Fruit fly (Drosophila melanogaster) whole organism, embryonic: Measurements from ENCODE around the gene Grasp65.

Source experiments
- BEAF-32 ChIP-seq: fragments of 200-800 bp; sonication (Bioruptor generic); optimal IDR thresholded peaks from 3 replicates; lab custom pipeline; 2017; ENCODE audit warnings: missing biosample characterization, missing genetic modification characterization, mild to moderate bottlenecking, moderate library complexity, missing genetic modification reagents
- CG10366 ChIP-seq: fragments of 200-800 bp; sonication (Bioruptor generic); IDR thresholded peaks from 2 replicates; pipeline ENCODE4 v1.3.6; 2022; ENCODE audit warnings: missing biosample characterization, missing genetic modification characterization
- CG11504 ChIP-seq: fragments of 200-800 bp; sonication (Bioruptor generic); optimal IDR thresholded peaks from 3 replicates; lab custom pipeline; 2019; ENCODE audit warnings: missing biosample characterization, mild to moderate bottlenecking, missing genetic modification characterization, moderate library complexity
- CG12219 ChIP-seq: fragments of 200-800 bp; sonication (Bioruptor generic); optimal IDR thresholded peaks from 3 replicates; lab custom pipeline; 2018; ENCODE audit warnings: missing biosample characterization, mild to moderate bottlenecking, missing genetic modification characterization
- CG12391 ChIP-seq: fragments of 200-800 bp; sonication (Bioruptor generic); optimal IDR thresholded peaks from 3 replicates; lab custom pipeline; 2018; ENCODE audit warnings: missing biosample characterization, mild to moderate bottlenecking, missing genetic modification characterization, moderate library complexity
- CG13775 ChIP-seq: fragments of 200-800 bp; sonication (Bioruptor generic); optimal IDR thresholded peaks from 3 replicates; lab custom pipeline; 2017; ENCODE audit warnings: missing biosample characterization, mild to moderate bottlenecking, missing genetic modification characterization
- CG14667 ChIP-seq: fragments of 200-800 bp; sonication (Bioruptor generic); IDR thresholded peaks from 2 replicates; pipeline ENCODE4 v1.3.6; 2022; ENCODE audit warnings: missing biosample characterization, missing genetic modification characterization
- CG15269 ChIP-seq: fragments of 200-800 bp; sonication (Bioruptor generic); optimal IDR thresholded peaks from 2 replicates; lab custom pipeline; 2018; ENCODE audit warnings: missing biosample characterization, mild to moderate bottlenecking, missing genetic modification characterization, moderate library complexity
- CG1603 ChIP-seq: fragments of 200-800 bp; sonication (Bioruptor generic); optimal IDR thresholded peaks from 2 replicates; lab custom pipeline; 2019; ENCODE audit warnings: missing biosample characterization, mild to moderate bottlenecking, missing genetic modification characterization, moderate library complexity
- CG1647 ChIP-seq: fragments of 200-800 bp; sonication (Bioruptor generic); optimal IDR thresholded peaks from 3 replicates; lab custom pipeline; 2016; ENCODE audit warnings: missing biosample characterization, missing genetic modification characterization
- CG17359 ChIP-seq: fragments of 200-800 bp; sonication (Bioruptor generic); optimal IDR thresholded peaks from 3 replicates; lab custom pipeline; 2018; ENCODE audit warnings: missing biosample characterization, mild to moderate bottlenecking, missing genetic modification characterization, moderate library complexity
- CG3163 ChIP-seq: fragments of 200-800 bp; sonication (Bioruptor generic); optimal IDR thresholded peaks from 3 replicates; lab custom pipeline; 2016; ENCODE audit warnings: missing biosample characterization, missing genetic modification characterization
- CG3726 ChIP-seq: fragments of 200-800 bp; sonication (Bioruptor generic); IDR thresholded peaks from 3 replicates; pipeline ENCODE4, ENCODE4 v1.3.6; 2022; ENCODE audit warnings: missing biosample characterization, missing genetic modification characterization
- CG4820 ChIP-seq: fragments of 200-800 bp; sonication (Bioruptor generic); optimal IDR thresholded peaks from 3 replicates; lab custom pipeline; 2016; ENCODE audit warnings: missing biosample characterization, missing genetic modification characterization
- CG6791 ChIP-seq: fragments of 200-800 bp; sonication (Bioruptor generic); IDR thresholded peaks from 3 replicates; pipeline ENCODE4 v1.3.6; 2022; ENCODE audit warnings: missing biosample characterization, missing genetic modification characterization; ENCODE audit not compliant: partially characterized antibody
- CG6813 ChIP-seq: fragments of 200-800 bp; sonication (Bioruptor generic); optimal IDR thresholded peaks from 2 replicates; lab custom pipeline; 2017; ENCODE audit warnings: missing biosample characterization, missing genetic modification characterization, mild to moderate bottlenecking, moderate library complexity, missing genetic modification reagents
- CG6854 ChIP-seq: fragments of 200-800 bp; sonication (Bioruptor generic); optimal IDR thresholded peaks from 3 replicates; lab custom pipeline; 2017; ENCODE audit warnings: missing biosample characterization, mild to moderate bottlenecking, missing genetic modification characterization
- CG7556 ChIP-seq: fragments of 200-800 bp; sonication (Bioruptor generic); optimal IDR thresholded peaks from 2 replicates; lab custom pipeline; 2017; ENCODE audit warnings: missing biosample characterization, mild to moderate bottlenecking, missing genetic modification characterization
- CG7786 ChIP-seq: fragments of 200-800 bp; sonication (Bioruptor generic); optimal IDR thresholded peaks from 2 replicates; lab custom pipeline; 2016; ENCODE audit warnings: missing biosample characterization, missing genetic modification characterization
- CG7839 ChIP-seq: fragments of 200-800 bp; sonication (Bioruptor generic); optimal IDR thresholded peaks from 3 replicates; lab custom pipeline; 2018; ENCODE audit warnings: missing biosample characterization, mild to moderate bottlenecking, missing genetic modification characterization, moderate library complexity
- CG8089 ChIP-seq: fragments of 200-800 bp; sonication (Bioruptor generic); optimal IDR thresholded peaks from 3 replicates; lab custom pipeline; 2016; ENCODE audit warnings: missing biosample characterization, missing genetic modification characterization
- Dbx ChIP-seq: fragments of 200-800 bp; sonication (Bioruptor generic); IDR thresholded peaks from 3 replicates; pipeline ENCODE4 v1.3.6; 2022; ENCODE audit warnings: missing biosample characterization, missing genetic modification characterization
- E2f1 ChIP-seq: fragments of 200-800 bp; sonication (Bioruptor generic); IDR thresholded peaks from 2 replicates; pipeline ENCODE4 v1.3.6; 2022; ENCODE audit warnings: missing biosample characterization, missing genetic modification characterization
- Hand ChIP-seq: fragments of 200-800 bp; sonication (Bioruptor generic); optimal IDR thresholded peaks from 2 replicates; lab custom pipeline; 2017; ENCODE audit warnings: mild to moderate bottlenecking, missing biosample characterization, missing genetic modification reagents, missing genetic modification characterization
- Hey ChIP-seq: fragments of 200-800 bp; sonication (Bioruptor generic); optimal IDR thresholded peaks from 3 replicates; lab custom pipeline; 2018; ENCODE audit warnings: missing biosample characterization, mild to moderate bottlenecking, missing genetic modification characterization
- Hmr ChIP-seq: fragments of 200-800 bp; sonication (Bioruptor generic); optimal IDR thresholded peaks from 3 replicates; lab custom pipeline; 2017; ENCODE audit warnings: mild to moderate bottlenecking, missing biosample characterization, missing genetic modification reagents, missing genetic modification characterization
- Lpt ChIP-seq: fragments of >200 bp; optimal IDR thresholded peaks from 2 replicates; lab custom pipeline; 2018; ENCODE audit warnings: missing biosample characterization, missing genetic modification characterization
- MTF-1 ChIP-seq: fragments of 200-800 bp; sonication (Bioruptor generic); optimal IDR thresholded peaks from 2 replicates; lab custom pipeline; 2018; ENCODE audit warnings: missing biosample characterization, mild to moderate bottlenecking, missing genetic modification characterization, borderline replicate concordance
- Meics ChIP-seq: fragments of 200-800 bp; sonication (Bioruptor generic); optimal IDR thresholded peaks from 2 replicates; lab custom pipeline; 2017; ENCODE audit warnings: missing biosample characterization, mild to moderate bottlenecking, missing genetic modification characterization
- Mrtf ChIP-seq: fragments of 200-800 bp; sonication (Bioruptor generic); IDR thresholded peaks from 3 replicates; pipeline ENCODE4 v1.3.6; 2022; ENCODE audit warnings: missing biosample characterization, missing genetic modification characterization
- Oaz ChIP-seq: fragments of 200-800 bp; sonication (Bioruptor generic); IDR thresholded peaks from 2 replicates; pipeline ENCODE4 v1.3.6; 2022; ENCODE audit warnings: missing biosample characterization, missing genetic modification characterization
- PHDP ChIP-seq: fragments of 200-800 bp; sonication (Bioruptor generic); optimal IDR thresholded peaks from 3 replicates; lab custom pipeline; 2018; ENCODE audit warnings: missing biosample characterization, mild to moderate bottlenecking, missing genetic modification characterization, moderate library complexity
- Ravus ChIP-seq: fragments of 200-800 bp; sonication (Bioruptor generic); IDR thresholded peaks from 2 replicates; pipeline ENCODE4 v1.3.6; 2022; ENCODE audit warnings: missing biosample characterization, missing genetic modification characterization
- Tbp ChIP-seq: fragments of >200 bp; optimal IDR thresholded peaks from 2 replicates; lab custom pipeline; 2018; ENCODE audit warnings: missing biosample characterization, missing genetic modification characterization
- ash1 ChIP-seq: fragments of 200-800 bp; sonication (Bioruptor generic); optimal IDR thresholded peaks from 2 replicates; lab custom pipeline; 2018; ENCODE audit warnings: missing biosample characterization, mild to moderate bottlenecking, missing genetic modification characterization
- az2 ChIP-seq: fragments of 200-800 bp; sonication (Bioruptor generic); optimal IDR thresholded peaks from 3 replicates; lab custom pipeline; 2016; ENCODE audit warnings: missing biosample characterization, missing genetic modification characterization
- bsh ChIP-seq, 2 experiments: fragments of 200-800 bp; sonication (Bioruptor generic); optimal IDR thresholded peaks; 2 replicates each; lab custom pipeline; 2017 to 2018; ENCODE audit warnings: mild to moderate bottlenecking in 2 of 2, missing biosample characterization in 2 of 2, missing genetic modification characterization in 2 of 2, moderate library complexity in 1 of 2
- crol ChIP-seq: fragments of 200-800 bp; sonication (Bioruptor generic); IDR thresholded peaks from 2 replicates; pipeline ENCODE4 v1.3.6; 2022; ENCODE audit warnings: missing biosample characterization, missing genetic modification characterization
- danr ChIP-seq: fragments of 200-800 bp; sonication (Bioruptor generic); IDR thresholded peaks from 2 replicates; pipeline ENCODE4 v1.3.6; 2022; ENCODE audit warnings: missing biosample characterization, missing genetic modification characterization
- hb ChIP-seq: fragments of 200-800 bp; sonication (Bioruptor generic); IDR thresholded peaks from 3 replicates; pipeline ENCODE4 v1.3.6; 2022; ENCODE audit warnings: missing biosample characterization, missing genetic modification characterization; ENCODE audit not compliant: partially characterized antibody
- ind ChIP-seq: fragments of 200-800 bp; sonication (Bioruptor generic); optimal IDR thresholded peaks from 3 replicates; lab custom pipeline; 2016; ENCODE audit warnings: missing biosample characterization, missing genetic modification characterization
- lab ChIP-seq: fragments of 200-800 bp; sonication (Bioruptor generic); optimal IDR thresholded peaks from 3 replicates; lab custom pipeline; 2017; ENCODE audit warnings: missing biosample characterization, missing genetic modification characterization, mild to moderate bottlenecking, moderate library complexity, missing genetic modification reagents
- lilli ChIP-seq: fragments of 200-800 bp; sonication (Bioruptor generic); optimal IDR thresholded peaks from 3 replicates; lab custom pipeline; 2016; ENCODE audit warnings: missing biosample characterization, missing genetic modification characterization
- org-1 ChIP-seq: fragments of 200-800 bp; sonication (Bioruptor generic); optimal IDR thresholded peaks from 2 replicates; lab custom pipeline; 2017; ENCODE audit warnings: missing biosample characterization, missing genetic modification characterization
- sens ChIP-seq: fragments of 200-800 bp; sonication (Bioruptor generic); peaks from one replicate; lab custom pipeline; 2016; ENCODE audit warnings: missing biosample characterization, missing genetic modification characterization
- slbo ChIP-seq: fragments of 200-800 bp; sonication (Bioruptor generic); IDR thresholded peaks from 2 replicates; pipeline ENCODE4 v1.3.6; 2022; ENCODE audit warnings: missing biosample characterization, missing genetic modification characterization
- so ChIP-seq: fragments of 200-800 bp; sonication (Bioruptor generic); IDR thresholded peaks from 3 replicates; pipeline ENCODE4 v1.3.6; 2022; ENCODE audit warnings: missing biosample characterization, missing genetic modification characterization
- sr ChIP-seq: fragments of 200-800 bp; sonication (Bioruptor generic); IDR thresholded peaks from 3 replicates; pipeline ENCODE4 v1.3.6; 2022; ENCODE audit warnings: missing biosample characterization, missing genetic modification characterization
- sug ChIP-seq: fragments of 200-800 bp; optimal IDR thresholded peaks from 2 replicates; lab custom pipeline; 2019; ENCODE audit warnings: missing biosample characterization, mild to moderate bottlenecking, missing genetic modification characterization, moderate library complexity
- vvl ChIP-seq: fragments of 200-800 bp; sonication (Bioruptor generic); IDR thresholded peaks from 2 replicates; pipeline ENCODE4 v1.3.6; 2022; ENCODE audit warnings: missing biosample characterization, missing genetic modification characterization
- zen ChIP-seq: fragments of 200-800 bp; sonication (Bioruptor generic); optimal IDR thresholded peaks from 3 replicates; lab custom pipeline; 2018; ENCODE audit warnings: missing biosample characterization, mild to moderate bottlenecking, missing genetic modification characterization, moderate library complexity

Gene Grasp65

dm6 chr3L:19961805-19962204 lies 37.1 kb downstream of the Grasp65 start (continued):
- no peak for TF ChIP-seq CG14667
- TF ChIP-seq CG7556 (GFP tag; lab: Kevin White, UChicago), result peak; percentile 53
- TF ChIP-seq CG15269 (tag; lab: Kevin White, UChicago), result peak; percentile 38
- TF ChIP-seq lab, result peak; percentile 56
- TF ChIP-seq bsh (GFP tag; optimal IDR thresholded peaks at IDR 0.05; lab: Kevin White, UChicago), result no peak
- no peak for TF ChIP-seq CG1647 (GFP tag; lab: Kevin White, UChicago)
- peak; percentile 21 for TF ChIP-seq CG1603 (tag; lab: Kevin White, UChicago)
- TF ChIP-seq org-1 (GFP tag; lab: Kevin White, UChicago), result no peak
- peak; percentile 36 for TF ChIP-seq Meics
- no peak for TF ChIP-seq CG4820 (GFP tag; lab: Kevin White, UChicago)
- no peak for TF ChIP-seq az2
- 0 out of 2 replicates have a peak, but pooled peaks have one; percentile 13 for TF ChIP-seq slbo (GFP tag; lab: Robert Waterston, UW)
- TF ChIP-seq ash1 (GFP tag; lab: Kevin White, UChicago), result no peak
- TF ChIP-seq so (GFP tag; lab: Robert Waterston, UW), result 0 out of 3 replicates have a peak, but pooled peaks have one; percentile 9
- no peak for TF ChIP-seq Hey (tag; lab: Kevin White, UChicago)
- TF ChIP-seq sens (GFP tag; lab: Kevin White, UChicago), result peak; percentile 30
- no peak for TF ChIP-seq Tbp (GFP tag; lab: Kevin White, UChicago)
- peak; percentile 16 for TF ChIP-seq CG7839
- no peak for TF ChIP-seq Ravus (GFP tag; lab: Robert Waterston, UW)
- no peak for TF ChIP-seq CG12391 (tag; lab: Kevin White, UChicago)
- TF ChIP-seq CG10366 (GFP tag; lab: Robert Waterston, UW), result no peak
- TF ChIP-seq CG6791 (GFP tag; lab: Robert Waterston, UW), result no peak
- TF ChIP-seq CG12219 (GFP tag; lab: Kevin White, UChicago), result peak; percentile 13
- TF ChIP-seq E2f1 (GFP tag; lab: Robert Waterston, UW), result no peak
- no peak for TF ChIP-seq zen (tag; lab: Kevin White, UChicago)
- TF ChIP-seq PHDP (tag; lab: Kevin White, UChicago), result peak; percentile 39
- no peak; the same call in 1 of the 2 replicates for TF ChIP-seq vvl (GFP tag; lab: Robert Waterston, UW)
- TF ChIP-seq CG3163, result no peak
- TF ChIP-seq CG13775, result no peak
- TF ChIP-seq Oaz, result peak; percentile 16; the same call in 1 of the 2 replicates
- no peak for TF ChIP-seq BEAF-32 (GFP tag; lab: Kevin White, UChicago)
- no peak for TF ChIP-seq danr (GFP tag; lab: Robert Waterston, UW)
- TF ChIP-seq CG6813, result peak; percentile 25
- no peak for TF ChIP-seq CG3726 (GFP tag; lab: Robert Waterston, UW)
- TF ChIP-seq CG8089, result no peak
- no peak for TF ChIP-seq MTF-1 (GFP tag; lab: Kevin White, UChicago)
- no peak for TF ChIP-seq hb (GFP tag; lab: Robert Waterston, UW)
- no peak for TF ChIP-seq Mrtf (GFP tag; lab: Robert Waterston, UW)
- TF ChIP-seq CG11504 (tag; lab: Kevin White, UChicago), result peak; percentile 50
- peak; percentile 33 for TF ChIP-seq CG17359
- peak; percentile 12 for TF ChIP-seq CG7786 (GFP tag; lab: Kevin White, UChicago)
- TF ChIP-seq Dbx (GFP tag; lab: Robert Waterston, UW), result no peak
- peak; percentile 45 for TF ChIP-seq CG6854 (GFP tag; lab: Kevin White, UChicago)
- TF ChIP-seq lilli (GFP tag; lab: Kevin White, UChicago), result peak; percentile 2
- TF ChIP-seq Lpt, result no peak
- peak; percentile 68 for TF ChIP-seq Hmr
- no peak for TF ChIP-seq sr
- TF ChIP-seq ind (GFP tag; lab: Kevin White, UChicago), result no peak
- no peak for TF ChIP-seq crol (GFP tag; lab: Robert Waterston, UW)
- TF ChIP-seq sug, result peak; percentile 17
- peak; percentile 75 for TF ChIP-seq Hand
